Worm (Caenorhabditis elegans): Measurements from ENCODE around the gene lem-4.

- TF ChIP-seq npax-4 (tag; optimal IDR thresholded peaks at IDR 0.05) (no peak), unc-86 (tag; optimal IDR thresholded peaks at IDR 0.05) (no peak), pax-1 (tag; optimal IDR thresholded peaks at IDR 0.05) (no peak), ama-1 (optimal IDR thresholded peaks at IDR 0.05) (no peak), nfya-1 (tag; optimal IDR thresholded peaks at IDR 0.05) (no peak), ets-4 (tag; optimal IDR thresholded peaks at IDR 0.05) (no peak), dmd-4 (tag; optimal IDR thresholded peaks at IDR 0.05; ENCODE audit: borderline replicate concordance) (no peak), madf-2 (tag; optimal IDR thresholded peaks at IDR 0.05) (no peak), elt-2 (tag; optimal IDR thresholded peaks at IDR 0.05) (no peak), syd-9 (tag; optimal IDR thresholded peaks at IDR 0.05) (no peak), hlh-6 (tag; optimal IDR thresholded peaks at IDR 0.05) (no peak)
Measured at ce11 chrIV:848207-848606, 6.4 kb downstream of the lem-4 start.

Measured in whole organism, late embryonic.